Fruit fly (Drosophila melanogaster): ENCODE data around the gene Cyp4d20.

- TF ChIP-seq pan (optimal IDR thresholded peaks at IDR 0.05) (no peak), usp (GFP tag; optimal IDR thresholded peaks at IDR 0.05) (no peak), Dll (optimal IDR thresholded peaks at IDR 0.05) (no peak)
Observed at dm6 chr3L:2488634-2489033, 10.4 kb upstream of the Cyp4d20 start, which contains the start of gene CG1146.

Data from whole organism.